Worm (Caenorhabditis elegans) whole organism, L1 larva: ENCODE results near the gene K05F1.6.
A peak's percentile ranks its signal among the peaks of the same experiment; 100 is the strongest.

Experiments used
- C34B4.2 ChIP-seq: sonication (generic microtip); optimal IDR thresholded peaks from 2 replicates; lab custom pipeline; 2017; ENCODE audit warnings: mild to moderate bottlenecking, missing genetic modification characterization, missing compliant biosample characterization
- ceh-63 ChIP-seq: fragments of 200-800 bp; sonication (Bioruptor generic); optimal IDR thresholded peaks from 2 replicates; lab custom pipeline; 2018; ENCODE audit warnings: mild to moderate bottlenecking, missing genetic modification characterization, missing compliant biosample characterization
- ceh-8 ChIP-seq: fragments of 200-800 bp; sonication (Bioruptor generic); optimal IDR thresholded peaks from 2 replicates; lab custom pipeline; 2018; ENCODE audit warnings: mild to moderate bottlenecking, missing genetic modification characterization, moderate library complexity, missing compliant biosample characterization
- ceh-88 ChIP-seq: fragments of 200-800 bp; sonication (Bioruptor generic); IDR thresholded peaks from 2 replicates; pipeline ENCODE4 v1.3.6; 2022; ENCODE audit warnings: missing genetic modification characterization, missing compliant biosample characterization
- dpl-1 ChIP-seq, 3 experiments: fragments of 150-350 bp in 2 of 3; sonication (generic microtip) in 1 of 3; optimal IDR thresholded peaks; 2 replicates each; lab custom pipeline; 2014 to 2017; ENCODE audit warnings: missing biosample characterization in 3 of 3, missing genetic modification characterization in 3 of 3, missing genetic modification reagents in 3 of 3
- dsc-1 ChIP-seq: sonication (generic microtip); optimal IDR thresholded peaks from 2 replicates; lab custom pipeline; 2016; ENCODE audit warnings: mild to moderate bottlenecking, missing genetic modification characterization, missing compliant biosample characterization
- efl-1 ChIP-seq, 4 experiments: fragments of 150-350 bp; optimal IDR thresholded peaks in 3 of 4; peaks in 1 of 4; 1 replicate in 1 of 4; 2 replicates in 3 of 4; lab custom pipeline; 2014; ENCODE audit warnings: missing biosample characterization in 2 of 4, missing genetic modification characterization in 2 of 4, missing genetic modification reagents in 2 of 4
- elt-2 ChIP-seq: sonication (generic microtip); optimal IDR thresholded peaks from 2 replicates; lab custom pipeline; 2016; ENCODE audit warnings: missing genetic modification characterization, mild to moderate bottlenecking, inconsistent platforms, missing compliant biosample characterization, missing genetic modification reagents
- ets-5 ChIP-seq: fragments of 200-800 bp; sonication (Bioruptor generic); IDR thresholded peaks from 2 replicates; pipeline ENCODE4 v1.3.6; 2022; ENCODE audit warnings: missing genetic modification characterization, missing compliant biosample characterization
- fkh-10 ChIP-seq: sonication (generic microtip); optimal IDR thresholded peaks from 2 replicates; lab custom pipeline; 2017; ENCODE audit warnings: missing biosample characterization, missing genetic modification reagents, missing genetic modification characterization
- fos-1 ChIP-seq: fragments of 150-350 bp; optimal IDR thresholded peaks from 2 replicates; lab custom pipeline; 2014; ENCODE audit warnings: missing biosample characterization, missing genetic modification characterization
- hlh-4 ChIP-seq: sonication (generic microtip); optimal IDR thresholded peaks from 2 replicates; lab custom pipeline; 2016; ENCODE audit warnings: mild to moderate bottlenecking, missing genetic modification characterization, missing compliant biosample characterization
- irx-1 ChIP-seq: sonication (generic microtip); optimal IDR thresholded peaks from 2 replicates; lab custom pipeline; 2016; ENCODE audit warnings: missing genetic modification characterization, missing compliant biosample characterization
- isw-1 ChIP-seq: fragments of 200-800 bp; sonication (Bioruptor generic); IDR thresholded peaks from 2 replicates; pipeline ENCODE4 v1.3.6; 2022; ENCODE audit warnings: missing genetic modification characterization, missing compliant biosample characterization
- jun-1 ChIP-seq: fragments of 150-350 bp; optimal IDR thresholded peaks from 2 replicates; lab custom pipeline; 2014; ENCODE audit warnings: missing biosample characterization, missing genetic modification reagents, missing genetic modification characterization
- lin-14 ChIP-seq: fragments of 200-800 bp; sonication (Bioruptor generic); optimal IDR thresholded peaks from 2 replicates; lab custom pipeline; 2018; ENCODE audit warnings: mild to moderate bottlenecking, missing genetic modification characterization, moderate library complexity, missing compliant biosample characterization
- lin-39 ChIP-seq: fragments of 150-350 bp; optimal IDR thresholded peaks from 2 replicates; lab custom pipeline; 2014; ENCODE audit warnings: missing biosample characterization, missing genetic modification reagents, missing genetic modification characterization
- lir-3 ChIP-seq: sonication (generic microtip); optimal IDR thresholded peaks from 2 replicates; lab custom pipeline; 2016; ENCODE audit warnings: mild to moderate bottlenecking, missing genetic modification characterization, moderate library complexity, missing compliant biosample characterization; ENCODE audit not compliant: poor library complexity
- mab-9 ChIP-seq: fragments of 200-800 bp; sonication (Bioruptor generic); IDR thresholded peaks from 2 replicates; pipeline ENCODE4 v1.3.6; 2022; ENCODE audit warnings: missing genetic modification reagents, missing genetic modification characterization, missing compliant biosample characterization
- mef-2 ChIP-seq: fragments of 150-350 bp; optimal IDR thresholded peaks from 2 replicates; lab custom pipeline; 2014; ENCODE audit warnings: missing biosample characterization, missing genetic modification characterization
- nhr-12 ChIP-seq: sonication (generic microtip); optimal IDR thresholded peaks from 2 replicates; lab custom pipeline; 2017; ENCODE audit warnings: missing biosample characterization, missing genetic modification characterization
- nhr-76 ChIP-seq: sonication (generic microtip); optimal IDR thresholded peaks from 2 replicates; lab custom pipeline; 2017; ENCODE audit warnings: missing biosample characterization, missing genetic modification characterization
- nhr-84 ChIP-seq: sonication (generic microtip); optimal IDR thresholded peaks from 2 replicates; lab custom pipeline; 2017; ENCODE audit warnings: missing biosample characterization, missing genetic modification characterization
- nhr-90 ChIP-seq: sonication (generic microtip); optimal IDR thresholded peaks from 2 replicates; lab custom pipeline; 2016; ENCODE audit warnings: mild to moderate bottlenecking, missing genetic modification characterization, missing compliant biosample characterization; ENCODE audit not compliant: poor library complexity
- snpc-4 ChIP-seq: fragments of 150-350 bp; optimal IDR thresholded peaks from 2 replicates; lab custom pipeline; 2014; ENCODE audit warnings: missing biosample characterization, missing genetic modification characterization
- tbx-2 ChIP-seq: sonication (generic microtip); optimal IDR thresholded peaks from 2 replicates; lab custom pipeline; 2016; ENCODE audit warnings: missing genetic modification characterization, missing compliant biosample characterization
- tlp-1 ChIP-seq: fragments of 150-350 bp; optimal IDR thresholded peaks from 2 replicates; lab custom pipeline; 2014; ENCODE audit warnings: missing biosample characterization, missing genetic modification characterization
- unc-86 ChIP-seq: sonication (generic microtip); optimal IDR thresholded peaks from 2 replicates; lab custom pipeline; 2016; ENCODE audit warnings: missing genetic modification characterization, missing compliant biosample characterization
- ztf-11 ChIP-seq, 2 experiments: sonication (generic microtip); optimal IDR thresholded peaks; 2 replicates each; lab custom pipeline; 2016 to 2017; ENCODE audit warnings: missing genetic modification characterization in 2 of 2, missing biosample characterization in 1 of 2, missing compliant biosample characterization in 1 of 2

K05F1.6 gene

ce11 chrII:5836153-5836719 is 53.9 kb downstream of the K05F1.6 start, which contains the start of gene fzo-1 (continued):
- no peak for TF ChIP-seq lin-39 (tag; lab: Kevin White, UChicago)
- peak; percentile 13 to 35 (median 21) for TF ChIP-seq dpl-1 (GFP tag; optimal IDR thresholded peaks at IDR 0.05; lab: Kevin White, UChicago)
- TF ChIP-seq nhr-76 (tag; lab: Kevin White, UChicago), result no peak
- no peak for TF ChIP-seq nhr-12 (tag; lab: Kevin White, UChicago)
- no peak for TF ChIP-seq fkh-10 (GFP tag; lab: Kevin White, UChicago)
- TF ChIP-seq lir-3, result peak; percentile 77
- TF ChIP-seq efl-1 (optimal IDR thresholded peaks at IDR 0.05; lab: Kevin White, UChicago), result peak; percentile 42 to 50
- peak; percentile 22 to 36 for TF ChIP-seq efl-1 (GFP tag; optimal IDR thresholded peaks at IDR 0.05 in 1 of 2; lab: Kevin White, UChicago)
- TF ChIP-seq C34B4.2, result no peak
- TF ChIP-seq irx-1 (tag; lab: Kevin White, UChicago), result peak; percentile 20
- TF ChIP-seq ceh-63 (GFP tag; lab: Kevin White, UChicago), result peak; percentile 72
- TF ChIP-seq mef-2 (tag; lab: Kevin White, UChicago), result no peak
- TF ChIP-seq ceh-88, result peak; percentile 24; the same call in 1 of the 2 replicates
- TF ChIP-seq mab-9 (GFP tag; lab: Robert Waterston, UW), result no peak
- no peak for TF ChIP-seq fos-1 (tag; lab: Kevin White, UChicago)
- peak; percentile 2 for TF ChIP-seq unc-86 (tag; lab: Kevin White, UChicago)
- peak; percentile 61 for TF ChIP-seq tbx-2 (tag; lab: Kevin White, UChicago)
- peak; percentile 37 for TF ChIP-seq elt-2 (tag; lab: Kevin White, UChicago)
- TF ChIP-seq ets-5 (GFP tag; lab: Robert Waterston, UW), result no peak
- no peak for TF ChIP-seq jun-1
- TF ChIP-seq snpc-4 (tag; lab: Kevin White, UChicago), result peak; percentile 20
- peak in 1 of 2 experiments; percentile 64 for TF ChIP-seq ztf-11 (tag; optimal IDR thresholded peaks at IDR 0.05; lab: Kevin White, UChicago)
- TF ChIP-seq hlh-4 (tag; lab: Kevin White, UChicago), result no peak
- TF ChIP-seq lin-14 (GFP tag; lab: Kevin White, UChicago), result peak; percentile 73
- TF ChIP-seq nhr-84 (tag; lab: Kevin White, UChicago), result no peak
- peak; percentile 52 for TF ChIP-seq dsc-1
- TF ChIP-seq ceh-8 (GFP tag; lab: Kevin White, UChicago), result no peak
- peak; percentile 75 for TF ChIP-seq nhr-90 (tag; lab: Kevin White, UChicago)
- peak; percentile 52 for TF ChIP-seq isw-1 (GFP tag; lab: Robert Waterston, UW)
- TF ChIP-seq tlp-1, result no peak
- TF ChIP-seq, all 84 proteins: peak for 38
